Worm (Caenorhabditis elegans) whole organism, midembryonic: ENCODE data around the gene lsy-13.

ENCODE experiments used
- T22C8.4 ChIP-seq: fragments of 200-800 bp; sonication (Bioruptor generic); IDR thresholded peaks from 2 replicates; pipeline ENCODE4 v1.3.6; 2022; ENCODE audit warnings: missing genetic modification characterization, missing compliant biosample characterization
- cog-1 ChIP-seq: sonication (generic microtip); optimal IDR thresholded peaks from 2 replicates; lab custom pipeline; 2016; ENCODE audit warnings: missing genetic modification characterization, missing compliant biosample characterization
- med-1 ChIP-seq: sonication (generic microtip); optimal IDR thresholded peaks from 2 replicates; lab custom pipeline; 2017; ENCODE audit warnings: missing genetic modification characterization, mild to moderate bottlenecking, missing compliant biosample characterization, antibody characterized with exemption, missing genetic modification reagents; ENCODE audit not compliant: insufficient read depth
- ztf-29 ChIP-seq: fragments of 200-800 bp; sonication (Bioruptor generic); IDR thresholded peaks from 2 replicates; pipeline ENCODE4 v1.3.6; 2022; ENCODE audit warnings: missing genetic modification reagents, missing genetic modification characterization, missing compliant biosample characterization

DNA sequence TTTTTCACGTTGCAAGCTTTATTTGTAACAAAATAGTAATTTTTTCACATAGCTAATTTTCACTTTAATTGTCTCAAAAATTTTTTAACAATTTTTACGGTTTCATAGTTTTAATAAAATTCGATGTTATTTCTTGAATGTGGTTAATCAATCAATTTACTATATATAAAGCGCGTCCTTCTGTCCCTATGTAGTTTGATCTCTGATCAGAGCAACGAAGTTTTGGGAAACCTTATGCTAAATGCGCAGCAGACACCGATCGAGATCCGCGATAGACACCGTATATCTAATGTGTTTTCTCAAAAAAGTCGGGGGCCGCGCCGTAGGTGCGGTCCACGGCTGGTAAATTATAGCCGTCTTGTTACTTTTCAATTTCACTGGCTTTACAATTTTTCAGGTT lies 24.9 kb downstream of the lsy-13 start:
- TF ChIP-seq med-1 (GFP tag; lab: Kevin White, UChicago) (no peak), ztf-29 (no peak), T22C8.4 (GFP tag; lab: Robert Waterston, UW) (no peak), cog-1 (tag; lab: Kevin White, UChicago) (no peak)
